Worm (Caenorhabditis elegans) whole organism, L3 larva: Measurements from ENCODE around the gene nlp-71.

Experiments used
- R02D3.7 ChIP-seq: fragments of 150-350 bp; optimal IDR thresholded peaks from 2 replicates; lab custom pipeline; 2014; ENCODE audit warnings: missing biosample characterization, missing genetic modification characterization
- ZK546.5 ChIP-seq: sonication (generic microtip); optimal IDR thresholded peaks from 2 replicates; lab custom pipeline; 2017; ENCODE audit warnings: missing biosample characterization, missing genetic modification characterization
- aly-2 ChIP-seq: fragments of 150-350 bp; optimal IDR thresholded peaks from 2 replicates; lab custom pipeline; 2014; ENCODE audit warnings: missing biosample characterization, missing genetic modification characterization
- ceh-16 ChIP-seq: sonication (generic microtip); optimal IDR thresholded peaks from 2 replicates; lab custom pipeline; 2017; ENCODE audit warnings: missing biosample characterization, missing genetic modification characterization
- ceh-28 ChIP-seq: fragments of 150-350 bp; optimal IDR thresholded peaks from 2 replicates; lab custom pipeline; 2014; ENCODE audit warnings: missing biosample characterization, missing genetic modification reagents, missing genetic modification characterization
- ceh-82 ChIP-seq: fragments of 150-350 bp; optimal IDR thresholded peaks from 2 replicates; lab custom pipeline; 2014; ENCODE audit warnings: missing biosample characterization, missing genetic modification characterization
- ceh-9 ChIP-seq: sonication (generic microtip); optimal IDR thresholded peaks from 2 replicates; lab custom pipeline; 2018; ENCODE audit warnings: missing biosample characterization, missing genetic modification characterization
- daf-12 ChIP-seq: fragments of 150-350 bp; optimal IDR thresholded peaks from 2 replicates; lab custom pipeline; 2014; ENCODE audit warnings: missing biosample characterization, missing genetic modification reagents, missing genetic modification characterization
- egl-27 ChIP-seq: sonication (generic microtip); optimal IDR thresholded peaks from 4 replicates; lab custom pipeline; 2017; ENCODE audit warnings: missing biosample characterization, missing genetic modification reagents, missing genetic modification characterization
- elt-2 ChIP-seq: sonication (generic microtip); optimal IDR thresholded peaks from 2 replicates; lab custom pipeline; 2016; ENCODE audit warnings: missing genetic modification reagents, mild to moderate bottlenecking, missing genetic modification characterization, missing compliant biosample characterization
- elt-3 ChIP-seq, 3 experiments: fragments of 150-350 bp in 1 of 3; sonication (generic microtip) in 2 of 3; optimal IDR thresholded peaks; 2 replicates in 2 of 3; 4 replicates in 1 of 3; lab custom pipeline; 2014 to 2017; ENCODE audit warnings: missing biosample characterization in 3 of 3, missing genetic modification characterization in 3 of 3
- fos-1 ChIP-seq: fragments of 150-350 bp; optimal IDR thresholded peaks from 2 replicates; lab custom pipeline; 2014; ENCODE audit warnings: missing biosample characterization, missing genetic modification characterization
- jun-1 ChIP-seq: fragments of 150-350 bp; optimal IDR thresholded peaks from 2 replicates; lab custom pipeline; 2014; ENCODE audit warnings: missing biosample characterization, missing genetic modification reagents, missing genetic modification characterization
- lin-39 ChIP-seq: fragments of 150-350 bp; optimal IDR thresholded peaks from 2 replicates; lab custom pipeline; 2018; ENCODE audit warnings: missing biosample characterization, missing genetic modification reagents, missing genetic modification characterization
- lsy-12 ChIP-seq: sonication (generic microtip); optimal IDR thresholded peaks from 2 replicates; lab custom pipeline; 2016; ENCODE audit warnings: mild to moderate bottlenecking, missing genetic modification characterization, missing compliant biosample characterization
- mdl-1 ChIP-seq: fragments of 150-350 bp; optimal IDR thresholded peaks from 2 replicates; lab custom pipeline; 2014; ENCODE audit warnings: missing biosample characterization, missing genetic modification characterization
- mml-1 ChIP-seq: fragments of 150-350 bp; sonication (generic microtip); optimal IDR thresholded peaks from 3 replicates; lab custom pipeline; 2014; ENCODE audit warnings: missing biosample characterization, missing genetic modification characterization
- nfya-1 ChIP-seq: sonication (generic microtip); optimal IDR thresholded peaks from 2 replicates; lab custom pipeline; 2017; ENCODE audit warnings: missing genetic modification characterization, mild to moderate bottlenecking, missing compliant biosample characterization, antibody characterized with exemption, moderate library complexity; ENCODE audit not compliant: insufficient read depth
- nhr-11 ChIP-seq: fragments of 150-350 bp; optimal IDR thresholded peaks from 2 replicates; lab custom pipeline; 2014; ENCODE audit warnings: missing biosample characterization, missing genetic modification characterization
- nhr-23 ChIP-seq: fragments of 150-350 bp; optimal IDR thresholded peaks from 2 replicates; lab custom pipeline; 2014; ENCODE audit warnings: missing biosample characterization, missing genetic modification reagents, missing genetic modification characterization
- nhr-237 ChIP-seq: fragments of 150-350 bp; optimal IDR thresholded peaks from 2 replicates; lab custom pipeline; 2014; ENCODE audit warnings: missing biosample characterization, missing genetic modification characterization
- nhr-25 ChIP-seq: sonication (generic microtip); optimal IDR thresholded peaks from 2 replicates; lab custom pipeline; 2017; ENCODE audit warnings: missing biosample characterization, missing genetic modification characterization
- nhr-28 ChIP-seq: fragments of 150-350 bp; optimal IDR thresholded peaks from 2 replicates; lab custom pipeline; 2014; ENCODE audit warnings: missing biosample characterization, missing genetic modification characterization
- nhr-43 ChIP-seq: sonication (generic microtip); optimal IDR thresholded peaks from 2 replicates; lab custom pipeline; 2016; ENCODE audit warnings: mild to moderate bottlenecking, missing genetic modification characterization, missing compliant biosample characterization; ENCODE audit not compliant: poor library complexity, severe bottlenecking
- nhr-67 ChIP-seq: fragments of 150-350 bp; optimal IDR thresholded peaks from 2 replicates; lab custom pipeline; 2014; ENCODE audit warnings: missing biosample characterization, missing genetic modification characterization
- nhr-76 ChIP-seq: fragments of 150-350 bp; sonication (generic microtip); optimal IDR thresholded peaks from 5 replicates; lab custom pipeline; 2014; ENCODE audit warnings: missing biosample characterization, missing genetic modification characterization
- nhr-77 ChIP-seq: fragments of 150-350 bp; optimal IDR thresholded peaks from 2 replicates; lab custom pipeline; 2014; ENCODE audit warnings: missing biosample characterization, missing genetic modification characterization
- pqm-1 ChIP-seq: fragments of 150-350 bp; optimal IDR thresholded peaks from 2 replicates; lab custom pipeline; 2017; ENCODE audit warnings: missing biosample characterization, missing genetic modification characterization, inconsistent platforms
- sea-2 ChIP-seq: fragments of 150-350 bp; sonication (generic microtip); optimal IDR thresholded peaks from 4 replicates; lab custom pipeline; 2014; ENCODE audit warnings: missing biosample characterization, missing genetic modification reagents, missing genetic modification characterization
- snpc-4 ChIP-seq: fragments of 150-350 bp; optimal IDR thresholded peaks from 2 replicates; lab custom pipeline; 2014; ENCODE audit warnings: missing biosample characterization, missing genetic modification characterization
- tbx-2 ChIP-seq: sonication (generic microtip); optimal IDR thresholded peaks from 2 replicates; lab custom pipeline; 2016; ENCODE audit warnings: mild to moderate bottlenecking, missing genetic modification characterization, missing compliant biosample characterization
- unc-39 ChIP-seq: sonication (generic microtip); optimal IDR thresholded peaks from 4 replicates; lab custom pipeline; 2017; ENCODE audit warnings: missing biosample characterization, missing genetic modification characterization
- unc-62 ChIP-seq: fragments of 150-350 bp; sonication (generic microtip); optimal IDR thresholded peaks from 4 replicates; lab custom pipeline; 2014; ENCODE audit warnings: missing biosample characterization, missing genetic modification reagents, missing genetic modification characterization
- zag-1 ChIP-seq: fragments of 150-350 bp; optimal IDR thresholded peaks from 2 replicates; lab custom pipeline; 2014; ENCODE audit warnings: missing biosample characterization, missing genetic modification characterization

The nlp-71 gene

DNA sequence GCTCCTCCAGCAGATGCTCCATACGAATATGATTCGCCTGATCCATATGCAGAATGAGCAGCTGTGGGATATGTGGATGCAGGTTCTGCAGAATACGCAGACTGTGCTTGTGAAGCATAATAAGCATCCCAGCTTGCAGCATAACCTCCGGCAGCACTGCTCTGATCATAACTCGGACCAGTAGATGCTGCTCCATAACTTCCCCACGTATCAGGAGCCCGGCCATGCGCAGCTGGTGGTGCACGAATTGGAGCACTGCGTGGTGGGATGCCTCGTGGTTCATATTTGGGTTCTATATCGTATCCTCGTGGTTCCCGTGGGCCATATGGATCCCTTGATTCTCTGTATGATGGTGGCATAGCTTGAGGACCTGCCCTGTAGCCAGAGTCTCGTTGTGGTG is 39.7 kb downstream of the nlp-71 start:
- no peak for TF ChIP-seq lsy-12 (tag; lab: Kevin White, UChicago)
- no peak for TF ChIP-seq aly-2 (tag; lab: Kevin White, UChicago)
- no peak for TF ChIP-seq ZK546.5 (tag; lab: Kevin White, UChicago)
- no peak for TF ChIP-seq zag-1 (tag; lab: Kevin White, UChicago)
- TF ChIP-seq ceh-82 (tag; lab: Kevin White, UChicago): no peak
- TF ChIP-seq jun-1 (tag; lab: Kevin White, UChicago): no peak
- TF ChIP-seq egl-27 (tag; lab: Kevin White, UChicago): no peak
- TF ChIP-seq nhr-67 (tag; lab: Kevin White, UChicago): no peak
- TF ChIP-seq nhr-28 (tag; lab: Kevin White, UChicago): no peak
- no peak for TF ChIP-seq nhr-76 (tag; lab: Kevin White, UChicago)
- no peak for TF ChIP-seq mml-1 (tag; lab: Kevin White, UChicago)
- no peak for TF ChIP-seq nhr-23 (tag; lab: Kevin White, UChicago)
- no peak for TF ChIP-seq nhr-237 (tag; lab: Kevin White, UChicago)
- TF ChIP-seq pqm-1 (tag; lab: Kevin White, UChicago): no peak
- TF ChIP-seq daf-12 (tag; lab: Kevin White, UChicago): no peak
- TF ChIP-seq nhr-11: no peak
- TF ChIP-seq lin-39 (tag; lab: Kevin White, UChicago): no peak
- no peak for TF ChIP-seq R02D3.7

- no peak for TF ChIP-seq snpc-4 (tag; lab: Kevin White, UChicago)
- TF ChIP-seq ZK546.5 (tag; lab: Kevin White, UChicago): no peak
- no peak for TF ChIP-seq tbx-2 (tag; lab: Kevin White, UChicago)
- no peak for TF ChIP-seq nhr-67 (tag; lab: Kevin White, UChicago)
- TF ChIP-seq unc-62 (GFP tag; lab: Kevin White, UChicago): no peak
- TF ChIP-seq nhr-25: no peak
- TF ChIP-seq ceh-16 (tag; lab: Kevin White, UChicago): no peak
- no peak for TF ChIP-seq nhr-43 (tag; lab: Kevin White, UChicago)
- no peak for TF ChIP-seq daf-12 (tag; lab: Kevin White, UChicago)
- TF ChIP-seq elt-3 (tag; optimal IDR thresholded peaks at IDR 0.05; lab: Kevin White, UChicago): no peak
- TF ChIP-seq pqm-1 (tag; lab: Kevin White, UChicago): no peak
- TF ChIP-seq unc-39: no peak
- no peak for TF ChIP-seq fos-1 (tag; lab: Kevin White, UChicago)
- TF ChIP-seq lsy-12 (tag; lab: Kevin White, UChicago): no peak
- TF ChIP-seq elt-2 (tag; lab: Kevin White, UChicago): no peak
- no peak for TF ChIP-seq zag-1 (tag; lab: Kevin White, UChicago)
- no peak for TF ChIP-seq nhr-76 (tag; lab: Kevin White, UChicago)
- TF ChIP-seq nhr-77 (tag; lab: Kevin White, UChicago): no peak
- TF ChIP-seq aly-2 (tag; lab: Kevin White, UChicago): no peak
- no peak for TF ChIP-seq mdl-1 (tag; lab: Kevin White, UChicago)
- TF ChIP-seq, all 47 proteins: peak for 0
These were observed 40.4 kb downstream of the nlp-71 start, which contains the start of gene smg-3 for ce11 chrIV:6372993-6373392. TSS of gene smg-3 (minus strand) at chrIV:6373093.

- TF ChIP-seq ceh-28 (tag; lab: Kevin White, UChicago) (no peak), ceh-9 (tag; lab: Kevin White, UChicago) (no peak), tbx-2 (tag; lab: Kevin White, UChicago) (no peak)
These were observed 41.1 kb downstream of the nlp-71 start for ce11 chrIV:6372267-6372666.

DNA sequence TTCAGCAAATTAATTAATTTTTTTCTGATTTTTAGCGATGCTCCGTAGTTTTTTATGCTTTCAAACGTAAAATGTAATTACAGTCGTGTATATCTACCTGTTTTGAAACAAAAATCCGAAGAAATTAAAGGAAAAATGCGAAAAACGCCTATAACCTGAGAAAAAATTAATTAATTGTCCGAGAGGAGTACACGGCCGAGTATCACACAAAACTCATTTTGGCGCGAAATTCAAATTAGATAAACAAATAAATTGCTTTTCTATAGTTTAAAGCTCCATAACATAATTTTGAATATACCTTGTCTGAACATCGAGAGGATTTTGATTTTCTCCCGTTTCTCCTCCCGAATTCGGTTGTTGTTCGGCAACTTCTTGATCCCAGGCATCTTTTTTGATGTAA is 43.9 kb downstream of the nlp-71 start:
- TF ChIP-seq daf-12 (tag; lab: Kevin White, UChicago) (no peak), unc-62 (GFP tag; lab: Kevin White, UChicago) (no peak), nhr-237 (tag; lab: Kevin White, UChicago) (no peak), nhr-23 (tag; lab: Kevin White, UChicago) (peak; percentile 14), nhr-11 (no peak)

DNA sequence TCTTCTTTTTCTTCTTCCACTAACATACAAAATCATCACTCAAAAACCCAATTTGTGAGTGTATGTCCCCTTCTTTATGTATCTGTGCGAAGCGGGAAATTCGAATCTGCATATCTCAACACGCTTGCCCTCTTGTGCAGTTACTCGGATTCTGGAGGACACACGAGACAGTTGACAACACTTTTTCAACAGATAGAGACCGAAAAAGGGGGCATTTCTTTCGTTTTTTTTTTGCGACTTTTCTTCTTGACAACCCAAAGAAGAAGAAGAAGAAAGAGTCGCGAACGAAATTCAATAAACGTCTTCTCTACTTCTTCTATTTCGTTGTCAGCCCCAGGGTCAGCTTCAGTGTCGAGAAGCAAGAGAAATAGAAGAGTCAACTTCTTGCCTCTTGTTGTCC is 47.4 kb downstream of the nlp-71 start:
- TF ChIP-seq nhr-237 (tag; lab: Kevin White, UChicago) (no peak), nhr-25 (no peak), daf-12 (tag; lab: Kevin White, UChicago) (no peak), sea-2 (GFP tag; lab: Kevin White, UChicago) (no peak), nfya-1 (no peak), elt-3 (tag; optimal IDR thresholded peaks at IDR 0.05; lab: Kevin White, UChicago) (no peak), tbx-2 (tag; lab: Kevin White, UChicago) (no peak), nhr-76 (tag; lab: Kevin White, UChicago) (no peak), ZK546.5 (tag; lab: Kevin White, UChicago) (no peak)
- TF ChIP-seq, all 47 proteins: peak for 0
